Worm (Caenorhabditis elegans) whole organism, L4 larva: Measurements from ENCODE around the gene tag-89.

Experiments
- fos-1 ChIP-seq: fragments of 150-350 bp; optimal IDR thresholded peaks from 2 replicates; lab custom pipeline; 2014; ENCODE audit warnings: missing biosample characterization, missing genetic modification characterization
- lin-38 ChIP-seq: fragments of 200-800 bp; sonication (Bioruptor generic); IDR thresholded peaks from 2 replicates; pipeline ENCODE4 v1.3.6; 2022; ENCODE audit warnings: missing genetic modification reagents, missing genetic modification characterization, missing compliant biosample characterization

- TF ChIP-seq lin-38 (GFP tag; lab: Robert Waterston, UW) (no peak), fos-1 (tag; lab: Kevin White, UChicago) (no peak)
Observed at ce11 chrIV:11410084-11410483, 15.7 kb downstream of the tag-89 start, which contains the start of gene gfat-2.
